Worm (Caenorhabditis elegans) whole organism, L4 larva: ENCODE data around the gene pad-2.

Experiments
- D1046.2 ChIP-seq: fragments of 200-800 bp; sonication (Bioruptor generic); IDR thresholded peaks from 2 replicates; pipeline ENCODE4 v1.3.6; 2022; ENCODE audit warnings: missing genetic modification characterization, missing compliant biosample characterization
- F26F4.8 ChIP-seq: fragments of 200-800 bp; sonication (Bioruptor generic); conservative IDR thresholded peaks from 2 replicates; pipeline ENCODE4 v1.3.6; 2022; ENCODE audit warnings: missing genetic modification characterization, missing compliant biosample characterization
- F37D6.2 ChIP-seq: sonication (generic microtip); optimal IDR thresholded peaks from 2 replicates; lab custom pipeline; 2016; ENCODE audit warnings: mild to moderate bottlenecking, missing genetic modification characterization, missing compliant biosample characterization
- Y48G9A.11 ChIP-seq: fragments of 200-800 bp; sonication (Bioruptor generic); IDR thresholded peaks from 2 replicates; pipeline ENCODE4 v1.3.6; 2022; ENCODE audit warnings: missing genetic modification reagents, missing genetic modification characterization, missing compliant biosample characterization
- aha-1 ChIP-seq: fragments of 150-350 bp; peaks from one replicate; lab custom pipeline; 2014; ENCODE audit warnings: missing biosample characterization, missing genetic modification characterization
- ceh-20 ChIP-seq: fragments of 200-800 bp; sonication (Bioruptor generic); IDR thresholded peaks from 2 replicates; pipeline ENCODE4 v1.3.6; 2022; ENCODE audit warnings: missing genetic modification reagents, missing genetic modification characterization, missing compliant biosample characterization
- ceh-82 ChIP-seq: sonication (generic microtip); optimal IDR thresholded peaks from 2 replicates; lab custom pipeline; 2017; ENCODE audit warnings: missing biosample characterization, missing genetic modification characterization
- ctbp-1 ChIP-seq: fragments of 200-800 bp; sonication (Bioruptor generic); IDR thresholded peaks from 2 replicates; pipeline ENCODE4 v1.3.6; 2022; ENCODE audit warnings: missing genetic modification reagents, missing genetic modification characterization, missing compliant biosample characterization
- daf-19 ChIP-seq: fragments of 200-800 bp; sonication (Bioruptor generic); conservative IDR thresholded peaks from 2 replicates; pipeline ENCODE4 v1.3.6; 2022; ENCODE audit warnings: missing genetic modification characterization, missing compliant biosample characterization
- dmd-6 ChIP-seq: fragments of 200-800 bp; sonication (Bioruptor generic); IDR thresholded peaks from 2 replicates; pipeline ENCODE4 v1.3.6; 2022; ENCODE audit warnings: missing genetic modification reagents, missing genetic modification characterization, missing compliant biosample characterization
- dmd-8 ChIP-seq: fragments of 200-800 bp; sonication (Bioruptor generic); IDR thresholded peaks from 2 replicates; pipeline ENCODE4 v1.3.6; 2022; ENCODE audit warnings: missing genetic modification characterization, missing compliant biosample characterization
- dmd-9 ChIP-seq: fragments of 200-800 bp; sonication (Bioruptor generic); IDR thresholded peaks from 2 replicates; pipeline ENCODE4 v1.3.6; 2022; ENCODE audit warnings: missing genetic modification reagents, missing genetic modification characterization, missing compliant biosample characterization
- dpl-1 ChIP-seq: fragments of 150-350 bp; optimal IDR thresholded peaks from 2 replicates; lab custom pipeline; 2014; ENCODE audit warnings: missing biosample characterization, missing genetic modification reagents, missing genetic modification characterization
- hlh-11 ChIP-seq: fragments of 200-800 bp; sonication (Bioruptor generic); optimal IDR thresholded peaks from 2 replicates; lab custom pipeline; 2018; ENCODE audit warnings: mild to moderate bottlenecking, missing genetic modification characterization, missing compliant biosample characterization
- hlh-30 ChIP-seq: sonication (generic microtip); optimal IDR thresholded peaks from 2 replicates; lab custom pipeline; 2017; ENCODE audit warnings: antibody characterized with exemption, mild to moderate bottlenecking, missing genetic modification characterization, missing compliant biosample characterization; ENCODE audit not compliant: insufficient read depth
- hmg-1.1 ChIP-seq: fragments of 200-800 bp; sonication (Bioruptor generic); IDR thresholded peaks from 2 replicates; pipeline ENCODE4 v1.3.6; 2022; ENCODE audit warnings: missing genetic modification reagents, missing genetic modification characterization, missing compliant biosample characterization
- jun-1 ChIP-seq: fragments of 150-350 bp; optimal IDR thresholded peaks from 2 replicates; lab custom pipeline; 2014; ENCODE audit warnings: missing biosample characterization, missing genetic modification reagents, missing genetic modification characterization
- lim-7 ChIP-seq: fragments of 200-800 bp; sonication (Bioruptor generic); IDR thresholded peaks from 2 replicates; pipeline ENCODE4 v1.3.6; 2022; ENCODE audit warnings: missing genetic modification characterization, missing compliant biosample characterization
- lsy-2 ChIP-seq, 2 experiments: fragments of 150-350 bp in 1 of 2; sonication (generic microtip) in 1 of 2; optimal IDR thresholded peaks; 2 replicates each; lab custom pipeline; 2014 to 2017; ENCODE audit warnings: missing biosample characterization in 2 of 2, missing genetic modification characterization in 2 of 2
- mdl-1 ChIP-seq, 2 experiments: fragments of 150-350 bp in 1 of 2; sonication (generic microtip) in 1 of 2; optimal IDR thresholded peaks; 2 replicates each; lab custom pipeline; 2014 to 2017; ENCODE audit warnings: missing biosample characterization in 2 of 2, missing genetic modification characterization in 2 of 2
- mxl-3 ChIP-seq: fragments of 200-800 bp; sonication (Bioruptor generic); optimal IDR thresholded peaks from 2 replicates; lab custom pipeline; 2018; ENCODE audit warnings: mild to moderate bottlenecking, missing genetic modification characterization, missing compliant biosample characterization
- nhr-11 ChIP-seq: fragments of 150-350 bp; optimal IDR thresholded peaks from 2 replicates; lab custom pipeline; 2014; ENCODE audit warnings: missing biosample characterization, missing genetic modification characterization
- nhr-237 ChIP-seq: sonication (generic microtip); optimal IDR thresholded peaks from 2 replicates; lab custom pipeline; 2017; ENCODE audit warnings: missing biosample characterization, missing genetic modification characterization
- nhr-28 ChIP-seq: fragments of 150-350 bp; optimal IDR thresholded peaks from 2 replicates; lab custom pipeline; 2014; ENCODE audit warnings: missing biosample characterization, missing genetic modification characterization
- nhr-41 ChIP-seq: fragments of 200-800 bp; sonication (Bioruptor generic); IDR thresholded peaks from 2 replicates; pipeline ENCODE4 v1.3.6; 2022; ENCODE audit warnings: missing genetic modification reagents, missing genetic modification characterization, missing compliant biosample characterization
- pha-4 ChIP-seq, 2 experiments: fragments of 150-350 bp in 1 of 2; fragments of 200-800 bp in 1 of 2; sonication (Bioruptor generic) in 1 of 2; IDR thresholded peaks in 1 of 2; optimal IDR thresholded peaks in 1 of 2; 2 replicates each; pipeline versions ENCODE4 v1.3.6 to Lab custom; 2014 to 2022; ENCODE audit warnings: missing genetic modification characterization in 2 of 2, missing genetic modification reagents in 2 of 2, missing biosample characterization in 1 of 2, missing compliant biosample characterization in 1 of 2
- set-16 ChIP-seq: fragments of 200-800 bp; sonication (Bioruptor generic); IDR thresholded peaks from 2 replicates; pipeline ENCODE4 v1.3.6; 2022; ENCODE audit warnings: missing genetic modification reagents, missing genetic modification characterization, missing compliant biosample characterization
- unc-130 ChIP-seq: sonication (generic microtip); optimal IDR thresholded peaks from 2 replicates; lab custom pipeline; 2016; ENCODE audit warnings: missing genetic modification reagents, missing genetic modification characterization, missing compliant biosample characterization
- unc-62 ChIP-seq, 3 experiments: fragments of 150-350 bp in 1 of 3; sonication (generic microtip); optimal IDR thresholded peaks in 2 of 3; peaks in 1 of 3; 1 replicate in 1 of 3; 2 replicates in 2 of 3; lab custom pipeline; 2014 to 2017; ENCODE audit warnings: missing biosample characterization in 3 of 3, missing genetic modification characterization in 3 of 3, missing genetic modification reagents in 3 of 3, missing genotype in 1 of 3
- zfp-2 ChIP-seq: sonication (generic microtip); optimal IDR thresholded peaks from 2 replicates; lab custom pipeline; 2016; ENCODE audit warnings: mild to moderate bottlenecking, missing genetic modification characterization, missing compliant biosample characterization

Gene pad-2

ce11 chrIII:10284214-10284613 is 5.3 kb downstream of the pad-2 start (continued):
- TF ChIP-seq jun-1 (tag; lab: Kevin White, UChicago): no peak
- TF ChIP-seq ctbp-1: peak; percentile 94; the same call in 1 of the 2 replicates
- 0 out of 2 replicates have a peak, but pooled peaks have one; percentile 72 for TF ChIP-seq D1046.2 (GFP tag; lab: Robert Waterston, UW)
- peak; percentile 13 for TF ChIP-seq nhr-11 (tag; lab: Kevin White, UChicago)
- peak; percentile 74 for TF ChIP-seq hmg-1.1 (GFP tag; lab: Robert Waterston, UW)

- no peak for TF ChIP-seq dmd-6 (GFP tag; lab: Robert Waterston, UW)
- TF ChIP-seq dmd-8 (GFP tag; lab: Robert Waterston, UW): no peak
- TF ChIP-seq ceh-20 (GFP tag; lab: Robert Waterston, UW): no peak
- no peak for TF ChIP-seq ceh-82
- no peak for TF ChIP-seq zfp-2 (tag; lab: Kevin White, UChicago)
- TF ChIP-seq F26F4.8 (GFP tag; lab: Robert Waterston, UW): no peak
- no peak for TF ChIP-seq dmd-9
- TF ChIP-seq, all 104 proteins: peak for 0
These were observed 6.7 kb downstream of the pad-2 start, which contains the start of gene K10G9.2 for ce11 chrIII:10285623-10286022. Gene K10G9.2, plus strand, starts transcription at chrIII:10285923.

- TF ChIP-seq unc-62 (GFP tag; optimal IDR thresholded peaks at IDR 0.05 in 1 of 2; lab: Kevin White, UChicago): peak in 1 of 2 experiments; percentile 75
- TF ChIP-seq unc-62 (tag; optimal IDR thresholded peaks at IDR 0.05; lab: Kevin White, UChicago): no peak
- no peak for TF ChIP-seq nhr-41 (GFP tag; lab: Robert Waterston, UW)
- TF ChIP-seq pha-4 (GFP tag; IDR thresholded peaks at IDR 0.05; lab: Robert Waterston, UW): no peak
- TF ChIP-seq pha-4 (tag; optimal IDR thresholded peaks at IDR 0.05; lab: Kevin White, UChicago): no peak
- TF ChIP-seq D1046.2 (GFP tag; lab: Robert Waterston, UW): no peak
- TF ChIP-seq Y48G9A.11 (GFP tag; lab: Robert Waterston, UW): no peak
- TF ChIP-seq nhr-237 (tag; lab: Kevin White, UChicago): no peak
- TF ChIP-seq mdl-1 (tag; optimal IDR thresholded peaks at IDR 0.05; lab: Kevin White, UChicago): peak in 1 of 2 experiments; percentile 9
- TF ChIP-seq, all 104 proteins: peak for 2
These were observed 10.9 kb downstream of the pad-2 start for ce11 chrIII:10289790-10290189.

ce11 chrIII:10290541-10290940 is 11.6 kb downstream of the pad-2 start:
- TF ChIP-seq lim-7 (no peak), hlh-30 (tag; lab: Kevin White, UChicago) (peak; percentile 52), mdl-1 (tag; optimal IDR thresholded peaks at IDR 0.05; lab: Kevin White, UChicago) (peak in 1 of 2 experiments; percentile 62), nhr-28 (tag; lab: Kevin White, UChicago) (peak; percentile 46), unc-130 (no peak), mxl-3 (GFP tag; lab: Kevin White, UChicago) (peak; percentile 26), aha-1 (tag; lab: Kevin White, UChicago) (peak; percentile 74), daf-19 (GFP tag; lab: Robert Waterston, UW) (no peak), dpl-1 (no peak), lsy-2 (tag; optimal IDR thresholded peaks at IDR 0.05; lab: Kevin White, UChicago) (peak in 1 of 2 experiments; percentile 20), set-16 (GFP tag; lab: Robert Waterston, UW) (no peak), hlh-11 (tag; lab: Kevin White, UChicago) (peak; percentile 6), F26F4.8 (GFP tag; lab: Robert Waterston, UW) (no peak)
- TF ChIP-seq, all 104 proteins: peak for 7

ce11 chrIII:10293362-10293761 is 14.4 kb downstream of the pad-2 start:
- TF ChIP-seq hlh-30 (tag; lab: Kevin White, UChicago) (peak; percentile 25), F37D6.2 (tag; lab: Kevin White, UChicago) (no peak), lim-7 (0 out of 2 replicates have a peak, but pooled peaks have one; percentile 42), dmd-6 (GFP tag; lab: Robert Waterston, UW) (peak; percentile 35)
